Worm (Caenorhabditis elegans) whole organism, L2 larva: ENCODE data around the gene F28H6.7.

ENCODE experiments used
- F13H6.1 ChIP-seq: sonication (generic microtip); optimal IDR thresholded peaks from 2 replicates; lab custom pipeline; 2016; ENCODE audit warnings: missing genetic modification characterization, missing compliant biosample characterization
- R02D3.7 ChIP-seq: fragments of 150-350 bp; optimal IDR thresholded peaks from 2 replicates; lab custom pipeline; 2014; ENCODE audit warnings: missing biosample characterization, missing genetic modification characterization
- aly-2 ChIP-seq: fragments of 150-350 bp; optimal IDR thresholded peaks from 2 replicates; lab custom pipeline; 2014; ENCODE audit warnings: missing biosample characterization, missing genetic modification characterization
- ama-1 ChIP-seq: fragments of 150-350 bp; optimal IDR thresholded peaks from 2 replicates; lab custom pipeline; 2018; ENCODE audit warnings: inconsistent platforms
- ceh-16 ChIP-seq: fragments of 150-350 bp; optimal IDR thresholded peaks from 2 replicates; lab custom pipeline; 2014; ENCODE audit warnings: missing biosample characterization, missing genetic modification characterization
- egl-27 ChIP-seq: sonication (generic microtip); optimal IDR thresholded peaks from 3 replicates; lab custom pipeline; 2017; ENCODE audit warnings: missing biosample characterization, missing genetic modification reagents, missing genetic modification characterization
- elt-3 ChIP-seq: sonication (generic microtip); optimal IDR thresholded peaks from 2 replicates; lab custom pipeline; 2017; ENCODE audit warnings: missing biosample characterization, missing genetic modification characterization
- lin-13 ChIP-seq: fragments of 150-350 bp; optimal IDR thresholded peaks from 2 replicates; lab custom pipeline; 2014; ENCODE audit warnings: missing biosample characterization, missing genetic modification reagents, missing genetic modification characterization
- lsy-2 ChIP-seq, 2 experiments: fragments of 150-350 bp in 1 of 2; sonication (generic microtip) in 1 of 2; optimal IDR thresholded peaks; 2 replicates each; lab custom pipeline; 2014 to 2017; ENCODE audit warnings: missing biosample characterization in 2 of 2, missing genetic modification characterization in 2 of 2
- nhr-25 ChIP-seq: fragments of 150-350 bp; sonication (generic microtip); optimal IDR thresholded peaks from 3 replicates; lab custom pipeline; 2014; ENCODE audit warnings: missing biosample characterization, missing genetic modification characterization
- skn-1 ChIP-seq: sonication (generic microtip); optimal IDR thresholded peaks from 2 replicates; lab custom pipeline; 2017; ENCODE audit warnings: missing biosample characterization, missing genetic modification characterization
- snpc-4 ChIP-seq: fragments of 150-350 bp; optimal IDR thresholded peaks from 2 replicates; lab custom pipeline; 2014; ENCODE audit warnings: missing biosample characterization, missing genetic modification characterization
- unc-62 ChIP-seq: fragments of 150-350 bp; optimal IDR thresholded peaks from 2 replicates; lab custom pipeline; 2014; ENCODE audit warnings: missing biosample characterization, missing genetic modification reagents, missing genetic modification characterization

- TF ChIP-seq ceh-16 (tag; lab: Kevin White, UChicago) (no peak), R02D3.7 (tag; lab: Kevin White, UChicago) (no peak), nhr-25 (tag; lab: Kevin White, UChicago) (no peak), lin-13 (GFP tag; lab: Kevin White, UChicago) (no peak), F13H6.1 (tag; lab: Kevin White, UChicago) (no peak), skn-1 (no peak), elt-3 (no peak), unc-62 (GFP tag; lab: Kevin White, UChicago) (no peak), ama-1 (lab: Kevin White, UChicago) (no peak), lsy-2 (tag; optimal IDR thresholded peaks at IDR 0.05; lab: Kevin White, UChicago) (no peak), snpc-4 (no peak), aly-2 (tag; lab: Kevin White, UChicago) (no peak), egl-27 (no peak)
Measured at ce11 chrX:14125870-14126269, 10.0 kb downstream of the F28H6.7 start, which contains the start of gene F28H6.6.
